Worm (Caenorhabditis elegans) whole organism, midembryonic: Measurements from ENCODE around the gene C02F5.2.
A peak's percentile ranks its signal among the peaks of the same experiment; 100 is the strongest.

Source experiments
- T22C8.4 ChIP-seq: fragments of 200-800 bp; sonication (Bioruptor generic); IDR thresholded peaks from 2 replicates; pipeline ENCODE4 v1.3.6; 2022; ENCODE audit warnings: missing genetic modification characterization, missing compliant biosample characterization
- cog-1 ChIP-seq: sonication (generic microtip); optimal IDR thresholded peaks from 2 replicates; lab custom pipeline; 2016; ENCODE audit warnings: missing genetic modification characterization, missing compliant biosample characterization
- flt-1 ChIP-seq: fragments of 200-800 bp; sonication (Bioruptor generic); IDR thresholded peaks from 2 replicates; pipeline ENCODE4 v1.3.6; 2022; ENCODE audit warnings: missing genetic modification characterization, missing compliant biosample characterization
- klf-2 ChIP-seq: fragments of 200-800 bp; sonication (Bioruptor generic); conservative IDR thresholded peaks from 2 replicates; pipeline ENCODE4 v1.3.6; 2022; ENCODE audit warnings: missing genetic modification reagents, missing genetic modification characterization, missing compliant biosample characterization
- med-1 ChIP-seq: sonication (generic microtip); optimal IDR thresholded peaks from 2 replicates; lab custom pipeline; 2017; ENCODE audit warnings: missing genetic modification characterization, mild to moderate bottlenecking, missing compliant biosample characterization, antibody characterized with exemption, missing genetic modification reagents; ENCODE audit not compliant: insufficient read depth
- ref-1 ChIP-seq: fragments of 200-800 bp; sonication (Bioruptor generic); conservative IDR thresholded peaks from 2 replicates; pipeline ENCODE4 v1.3.6; 2022; ENCODE audit warnings: missing genetic modification reagents, missing genetic modification characterization, missing compliant biosample characterization
- tab-1 ChIP-seq: fragments of 200-800 bp; sonication (Bioruptor generic); IDR thresholded peaks from 2 replicates; pipeline ENCODE4 v1.3.6; 2022; ENCODE audit warnings: missing genetic modification characterization, missing compliant biosample characterization
- ztf-23 ChIP-seq: fragments of 200-800 bp; sonication (Bioruptor generic); IDR thresholded peaks from 2 replicates; pipeline ENCODE4 v1.3.6; 2022; ENCODE audit warnings: missing genetic modification reagents, missing genetic modification characterization, missing compliant biosample characterization
- ztf-29 ChIP-seq: fragments of 200-800 bp; sonication (Bioruptor generic); IDR thresholded peaks from 2 replicates; pipeline ENCODE4 v1.3.6; 2022; ENCODE audit warnings: missing genetic modification reagents, missing genetic modification characterization, missing compliant biosample characterization

Gene C02F5.2

ce11 chrIII:8227511-8227910 is 21.9 kb upstream of the C02F5.2 start, which contains the start of gene fbxl-1:
fbxl-1 (plus strand) TSS chrIII:8227830.
- no peak for TF ChIP-seq med-1
- peak; percentile 63 for TF ChIP-seq flt-1

ce11 chrIII:8228916-8229315 is 20.5 kb upstream of the C02F5.2 start:
- TF ChIP-seq ztf-29 (no peak), flt-1 (no peak), ref-1 (no peak), T22C8.4 (GFP tag; lab: Robert Waterston, UW) (no peak), klf-2 (GFP tag; lab: Robert Waterston, UW) (no peak), cog-1 (tag; lab: Kevin White, UChicago) (no peak), med-1 (no peak), ztf-23 (GFP tag; lab: Robert Waterston, UW) (no peak), tab-1 (no peak)

ce11 chrIII:8229480-8229879 is 19.9 kb upstream of the C02F5.2 start:
- no peak for TF ChIP-seq ref-1
- no peak for TF ChIP-seq flt-1
- no peak for TF ChIP-seq cog-1 (tag; lab: Kevin White, UChicago)
- no peak for TF ChIP-seq klf-2 (GFP tag; lab: Robert Waterston, UW)
- no peak for TF ChIP-seq tab-1
- TF ChIP-seq med-1, result no peak
- no peak for TF ChIP-seq T22C8.4 (GFP tag; lab: Robert Waterston, UW)
- TF ChIP-seq ztf-29, result no peak
- TF ChIP-seq ztf-23 (GFP tag; lab: Robert Waterston, UW), result no peak

ce11 chrIII:8232634-8233033 is 16.8 kb upstream of the C02F5.2 start, which contains the start of gene henn-1:
henn-1 (plus strand) TSS chrIII:8232651.
- TF ChIP-seq ztf-29 (no peak), T22C8.4 (GFP tag; lab: Robert Waterston, UW) (no peak), med-1 (no peak), klf-2 (GFP tag; lab: Robert Waterston, UW) (no peak), tab-1 (no peak), flt-1 (no peak), ztf-23 (GFP tag; lab: Robert Waterston, UW) (no peak), cog-1 (tag; lab: Kevin White, UChicago) (no peak)

- TF ChIP-seq klf-2 (GFP tag; lab: Robert Waterston, UW) (no peak), ztf-29 (no peak), ztf-23 (GFP tag; lab: Robert Waterston, UW) (no peak)
These were observed 14.1 kb upstream of the C02F5.2 start, which contains the start of gene C02F5.14 for ce11 chrIII:8235358-8235757. C02F5.14 (minus strand) TSS chrIII:8235514.

ce11 chrIII:8235880-8236279 is 13.5 kb upstream of the C02F5.2 start, which contains the start of gene C02F5.5:
C02F5.5 (plus strand) TSS chrIII:8236180.
- TF ChIP-seq ztf-23 (GFP tag; lab: Robert Waterston, UW) (no peak), T22C8.4 (GFP tag; lab: Robert Waterston, UW) (no peak), med-1 (no peak), klf-2 (GFP tag; lab: Robert Waterston, UW) (no peak), ref-1 (no peak), tab-1 (no peak)

- TF ChIP-seq ztf-23 (GFP tag; lab: Robert Waterston, UW) (no peak), ztf-29 (no peak), cog-1 (tag; lab: Kevin White, UChicago) (no peak), ref-1 (no peak), klf-2 (GFP tag; lab: Robert Waterston, UW) (no peak), flt-1 (no peak), tab-1 (no peak), T22C8.4 (GFP tag; lab: Robert Waterston, UW) (no peak), med-1 (no peak)
These were observed 11.6 kb upstream of the C02F5.2 start, which contains the start of gene tsp-2 for ce11 chrIII:8237827-8238226. tsp-2 (minus strand) TSS chrIII:8237935.

ce11 chrIII:8239325-8239724 is 10.1 kb upstream of the C02F5.2 start, which contains the start of gene tsp-1:
tsp-1 (minus strand) TSS chrIII:8239423.
- no peak for TF ChIP-seq T22C8.4 (GFP tag; lab: Robert Waterston, UW)
- TF ChIP-seq cog-1 (tag; lab: Kevin White, UChicago), result no peak
- no peak for TF ChIP-seq tab-1
- TF ChIP-seq flt-1, result no peak
- TF ChIP-seq klf-2 (GFP tag; lab: Robert Waterston, UW), result no peak
- TF ChIP-seq med-1, result no peak
- TF ChIP-seq ztf-23 (GFP tag; lab: Robert Waterston, UW), result no peak
- TF ChIP-seq ref-1, result no peak
- no peak for TF ChIP-seq ztf-29

- TF ChIP-seq ref-1, result no peak
- TF ChIP-seq T22C8.4 (GFP tag; lab: Robert Waterston, UW), result no peak
- no peak for TF ChIP-seq cog-1 (tag; lab: Kevin White, UChicago)
- no peak for TF ChIP-seq ztf-23 (GFP tag; lab: Robert Waterston, UW)
- no peak for TF ChIP-seq flt-1
- TF ChIP-seq tab-1, result no peak
- no peak for TF ChIP-seq ztf-29
- TF ChIP-seq klf-2 (GFP tag; lab: Robert Waterston, UW), result no peak
- no peak for TF ChIP-seq med-1
These were observed 9.2 kb upstream of the C02F5.2 start for ce11 chrIII:8240247-8240646.

ce11 chrIII:8240948-8241347 is 8.5 kb upstream of the C02F5.2 start:
- TF ChIP-seq med-1 (no peak), ztf-29 (no peak), flt-1 (no peak), ztf-23 (GFP tag; lab: Robert Waterston, UW) (no peak), cog-1 (tag; lab: Kevin White, UChicago) (no peak), ref-1 (no peak), klf-2 (GFP tag; lab: Robert Waterston, UW) (no peak), T22C8.4 (GFP tag; lab: Robert Waterston, UW) (no peak), tab-1 (no peak)

ce11 chrIII:8242809-8243208 is 6.6 kb upstream of the C02F5.2 start, which contains the start of gene C02F5.12:
C02F5.12 (minus strand) TSS chrIII:8243029.
- TF ChIP-seq T22C8.4 (GFP tag; lab: Robert Waterston, UW) (no peak), ref-1 (no peak), ztf-29 (no peak), med-1 (no peak), cog-1 (tag; lab: Kevin White, UChicago) (no peak), tab-1 (no peak), ztf-23 (GFP tag; lab: Robert Waterston, UW) (no peak), flt-1 (no peak), klf-2 (GFP tag; lab: Robert Waterston, UW) (no peak)
